Worm (Caenorhabditis elegans) whole organism, early embryonic: ENCODE results near the gene Y59E9AL.36.

ENCODE experiments used
- B0310.2 ChIP-seq: sonication (generic microtip); optimal IDR thresholded peaks from 2 replicates; lab custom pipeline; 2016; ENCODE audit warnings: mild to moderate bottlenecking, missing genetic modification characterization, missing compliant biosample characterization
- aly-1 ChIP-seq: sonication (generic microtip); optimal IDR thresholded peaks from 2 replicates; lab custom pipeline; 2016; ENCODE audit warnings: missing genetic modification characterization, missing compliant biosample characterization
- tbx-11 ChIP-seq: fragments of 200-800 bp; sonication (Bioruptor generic); IDR thresholded peaks from 2 replicates; pipeline ENCODE4 v1.3.6; 2022; ENCODE audit warnings: missing genetic modification characterization, missing compliant biosample characterization

DNA sequence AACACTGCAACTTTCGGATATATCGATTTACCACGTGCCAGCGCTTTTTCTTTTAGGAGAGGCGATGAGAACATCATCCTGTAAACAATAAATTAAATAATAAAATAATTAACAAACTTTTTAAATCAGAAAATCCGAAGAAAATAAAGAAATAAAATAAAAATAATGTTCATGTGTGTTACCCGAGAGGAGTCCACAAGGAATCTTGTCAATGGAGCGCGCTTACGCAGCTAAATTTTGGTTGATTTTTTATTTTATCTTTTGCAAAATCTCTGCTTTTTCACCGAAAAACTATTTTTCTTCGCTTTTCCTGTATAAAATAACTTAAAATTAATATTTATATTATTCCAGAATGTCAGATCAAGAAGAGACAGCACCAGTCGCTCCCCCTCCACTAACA is 49.1 kb downstream of the Y59E9AL.36 start, which contains the start of the genes C24D10.6 and C24D10.4:
- no peak for TF ChIP-seq B0310.2 (tag; lab: Kevin White, UChicago)
- TF ChIP-seq aly-1: no peak
- no peak for TF ChIP-seq tbx-11 (GFP tag; lab: Robert Waterston, UW)
